Worm (Caenorhabditis elegans): ENCODE results near the gene mrpl-36.

mrpl-36 gene

DNA sequence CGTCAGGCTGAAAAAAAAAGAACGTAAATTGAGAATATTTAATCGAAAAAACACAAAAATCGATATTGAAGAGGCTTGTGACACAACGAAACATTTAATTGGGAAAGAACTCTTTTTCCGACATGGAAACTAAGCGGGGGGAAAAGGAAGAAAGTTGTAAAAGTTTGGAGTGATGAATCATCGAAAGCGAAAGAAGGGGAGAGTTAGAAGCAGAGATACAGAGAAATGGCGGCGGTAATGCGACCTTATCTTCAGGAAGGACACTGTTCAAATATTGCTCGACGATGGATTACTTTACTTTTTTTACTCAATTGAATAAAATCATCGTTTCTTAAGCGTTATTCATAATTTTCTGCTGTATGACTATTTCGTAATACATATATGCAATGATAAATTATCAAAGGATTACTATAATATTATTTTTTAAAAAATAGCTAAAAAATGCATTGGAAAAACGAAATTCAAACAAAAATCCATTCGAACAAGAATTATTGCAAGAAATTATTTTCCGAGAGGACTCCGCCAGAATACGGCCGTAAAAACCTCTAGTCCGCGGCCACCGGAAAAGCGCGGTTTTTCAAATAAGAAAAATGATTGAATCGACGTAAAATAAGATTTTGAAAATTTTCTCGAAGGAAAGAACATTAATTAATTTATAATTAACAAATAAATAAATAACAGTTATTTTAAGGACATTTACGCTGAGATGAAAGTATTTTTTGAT lies 20.0 kb upstream of the mrpl-36 start, which contains the start of gene dhhc-4:
Gene dhhc-4 (minus strand): TSS at position 13 of the 724 bp plus-strand sequence.
- TF ChIP-seq med-1 (GFP tag; optimal IDR thresholded peaks at IDR 0.05; ENCODE audit: insufficient read depth) (no peak), tab-1 (GFP tag; IDR thresholded peaks at IDR 0.05) (no peak), ztf-23 (GFP tag; IDR thresholded peaks at IDR 0.05) (peak; percentile 77), ref-1 (GFP tag; conservative IDR thresholded peaks at IDR 0.05) (no peak), klf-2 (GFP tag; conservative IDR thresholded peaks at IDR 0.05) (0 out of 2 replicates have a peak, but pooled peaks have one; percentile 40), ztf-29 (GFP tag; IDR thresholded peaks at IDR 0.05) (no peak), flt-1 (GFP tag; IDR thresholded peaks at IDR 0.05) (peak; percentile 79), T22C8.4 (GFP tag; IDR thresholded peaks at IDR 0.05) (peak; percentile 34; the same call in 1 of the 2 replicates)

DNA sequence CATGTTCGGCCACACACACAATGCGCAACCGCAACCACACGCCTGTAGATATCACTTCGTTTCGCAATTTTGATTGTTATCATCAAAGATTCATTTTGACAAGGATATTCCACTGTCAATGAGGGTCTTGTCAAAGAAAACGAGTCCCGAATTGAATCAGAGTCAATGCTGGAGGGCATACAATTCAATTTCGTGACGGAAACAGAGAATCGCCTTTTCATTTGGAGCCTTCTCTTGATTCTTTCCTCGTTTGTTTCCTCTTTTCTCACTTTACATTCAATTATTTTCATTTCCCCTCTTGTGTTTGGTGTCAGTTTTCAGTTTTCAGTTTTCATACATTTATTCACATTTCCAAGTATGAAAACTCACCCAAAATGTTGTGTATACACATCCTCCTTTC lies 19.4 kb upstream of the mrpl-36 start:
- TF ChIP-seq ztf-29 (GFP tag; IDR thresholded peaks at IDR 0.05) (no peak), ref-1 (GFP tag; conservative IDR thresholded peaks at IDR 0.05) (no peak), cog-1 (tag; optimal IDR thresholded peaks at IDR 0.05) (no peak), flt-1 (GFP tag; IDR thresholded peaks at IDR 0.05) (no peak), ztf-23 (GFP tag; IDR thresholded peaks at IDR 0.05) (no peak), T22C8.4 (GFP tag; IDR thresholded peaks at IDR 0.05) (no peak), tab-1 (GFP tag; IDR thresholded peaks at IDR 0.05) (no peak), med-1 (GFP tag; optimal IDR thresholded peaks at IDR 0.05; ENCODE audit: insufficient read depth) (no peak), klf-2 (GFP tag; conservative IDR thresholded peaks at IDR 0.05) (no peak)

DNA sequence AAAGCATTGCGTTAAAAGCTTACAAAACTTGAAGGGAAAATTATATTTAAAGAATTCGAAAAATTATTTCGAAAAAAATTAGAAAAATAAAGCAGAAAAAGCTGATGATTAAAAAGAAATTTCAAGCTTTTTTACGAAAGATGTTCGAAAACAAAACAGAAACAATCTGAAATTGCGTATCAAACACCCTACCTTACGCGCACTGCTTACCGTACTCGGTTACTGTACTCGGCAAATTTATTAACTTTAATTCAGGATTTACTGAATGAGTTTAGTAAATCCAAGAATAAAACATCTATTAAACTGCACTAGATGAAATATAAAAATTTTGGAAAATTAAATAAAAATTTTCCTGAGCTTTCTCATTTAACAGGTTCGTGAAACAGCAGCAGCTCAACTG lies 14.6 kb upstream of the mrpl-36 start:
- no peak for TF ChIP-seq flt-1 (GFP tag; IDR thresholded peaks at IDR 0.05)
- TF ChIP-seq med-1 (GFP tag; optimal IDR thresholded peaks at IDR 0.05; ENCODE audit: insufficient read depth): no peak
- TF ChIP-seq ztf-29 (GFP tag; IDR thresholded peaks at IDR 0.05): no peak
- TF ChIP-seq T22C8.4 (GFP tag; IDR thresholded peaks at IDR 0.05): no peak
- no peak for TF ChIP-seq tab-1 (GFP tag; IDR thresholded peaks at IDR 0.05)
- TF ChIP-seq ref-1 (GFP tag; conservative IDR thresholded peaks at IDR 0.05): no peak
- no peak for TF ChIP-seq ztf-23 (GFP tag; IDR thresholded peaks at IDR 0.05)
- no peak for TF ChIP-seq klf-2 (GFP tag; conservative IDR thresholded peaks at IDR 0.05)
- TF ChIP-seq cog-1 (tag; optimal IDR thresholded peaks at IDR 0.05): no peak

DNA sequence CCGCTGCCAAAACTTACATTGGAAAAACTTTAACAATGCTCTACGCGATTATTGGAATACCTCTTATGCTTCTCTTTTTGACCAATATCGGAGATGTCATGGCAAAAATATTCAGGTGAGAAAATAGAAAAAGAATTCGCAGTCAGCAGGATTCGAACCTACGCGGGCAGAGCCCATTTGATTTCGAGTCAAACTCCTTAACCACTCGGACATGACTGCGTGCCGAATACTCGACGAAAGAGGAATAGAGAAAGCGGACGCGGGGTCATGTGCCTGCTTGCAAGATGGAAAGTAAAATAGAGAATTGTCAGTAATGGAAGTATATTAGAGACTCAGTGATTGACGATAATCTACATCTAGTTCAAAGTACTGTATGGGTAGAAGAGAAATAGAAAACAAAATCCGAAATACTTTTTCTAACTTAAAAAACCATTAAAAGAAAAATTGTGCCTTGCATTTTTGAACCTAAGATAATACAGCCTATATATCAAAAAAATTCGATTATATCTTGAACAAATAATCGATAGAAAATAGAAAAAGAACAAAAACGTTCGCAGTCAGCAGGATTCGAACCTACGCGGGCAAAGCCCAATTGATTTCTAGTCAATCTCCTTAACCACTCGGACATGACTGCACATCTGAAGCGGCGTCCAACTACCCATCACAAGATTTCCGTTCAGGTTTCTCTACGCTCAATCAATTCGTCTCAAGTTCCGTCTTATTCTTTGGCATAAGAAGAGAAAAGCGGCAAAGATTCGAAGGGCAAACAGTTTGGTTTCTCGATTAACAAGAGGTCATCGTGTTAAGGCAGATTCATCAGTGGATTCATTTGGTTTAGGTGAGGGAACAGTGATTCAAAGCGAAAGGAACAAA lies 13.8 kb upstream of the mrpl-36 start:
- TF ChIP-seq T22C8.4 (GFP tag; IDR thresholded peaks at IDR 0.05) (peak; percentile 90), cog-1 (tag; optimal IDR thresholded peaks at IDR 0.05) (peak; percentile 64), klf-2 (GFP tag; conservative IDR thresholded peaks at IDR 0.05) (peak; percentile 91), ztf-23 (GFP tag; IDR thresholded peaks at IDR 0.05) (peak; percentile 94), tab-1 (GFP tag; IDR thresholded peaks at IDR 0.05) (peak; percentile 96), ref-1 (GFP tag; conservative IDR thresholded peaks at IDR 0.05) (peak; percentile 88), ztf-29 (GFP tag; IDR thresholded peaks at IDR 0.05) (peak; percentile 93), flt-1 (GFP tag; IDR thresholded peaks at IDR 0.05) (peak; percentile 95), med-1 (GFP tag; optimal IDR thresholded peaks at IDR 0.05; ENCODE audit: insufficient read depth) (peak; percentile 64)

DNA sequence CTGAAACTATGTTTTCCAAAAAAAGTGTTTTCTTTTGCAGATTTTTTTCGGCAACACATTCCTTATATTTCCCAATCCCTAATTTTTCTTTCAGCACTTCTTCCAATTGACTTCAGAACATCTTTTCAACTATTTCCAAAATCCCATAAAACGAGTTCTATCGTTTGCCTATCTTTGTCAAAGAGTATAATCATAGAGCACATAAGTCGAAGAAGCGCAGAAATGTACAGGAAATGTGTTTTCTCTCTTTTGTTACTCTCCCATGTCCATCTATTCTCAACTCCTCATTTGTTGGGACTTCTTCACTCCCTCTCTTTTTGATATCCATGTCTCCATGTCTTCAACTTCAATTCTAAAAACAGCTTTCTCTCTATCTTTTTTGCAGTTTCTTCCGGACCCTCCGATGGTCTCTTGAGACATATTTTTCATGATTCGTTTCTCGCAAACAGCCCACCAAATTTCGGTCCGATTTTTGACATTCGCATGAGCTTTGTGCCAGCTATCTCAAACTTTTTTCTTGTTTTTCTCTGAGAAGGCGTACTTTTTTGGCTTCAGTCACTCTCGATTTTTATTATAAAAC lies 12.4 kb upstream of the mrpl-36 start, which contains the start of gene twk-48:
Gene twk-48 (plus strand): TSS at position 530 of the 580 bp plus-strand sequence.
- TF ChIP-seq klf-2 (GFP tag; conservative IDR thresholded peaks at IDR 0.05) (no peak), med-1 (GFP tag; optimal IDR thresholded peaks at IDR 0.05; ENCODE audit: insufficient read depth) (no peak), ztf-23 (GFP tag; IDR thresholded peaks at IDR 0.05) (no peak), tab-1 (GFP tag; IDR thresholded peaks at IDR 0.05) (no peak), ref-1 (GFP tag; conservative IDR thresholded peaks at IDR 0.05) (no peak), ztf-29 (GFP tag; IDR thresholded peaks at IDR 0.05) (no peak), flt-1 (GFP tag; IDR thresholded peaks at IDR 0.05) (no peak), cog-1 (tag; optimal IDR thresholded peaks at IDR 0.05) (no peak), T22C8.4 (GFP tag; IDR thresholded peaks at IDR 0.05) (no peak)

DNA sequence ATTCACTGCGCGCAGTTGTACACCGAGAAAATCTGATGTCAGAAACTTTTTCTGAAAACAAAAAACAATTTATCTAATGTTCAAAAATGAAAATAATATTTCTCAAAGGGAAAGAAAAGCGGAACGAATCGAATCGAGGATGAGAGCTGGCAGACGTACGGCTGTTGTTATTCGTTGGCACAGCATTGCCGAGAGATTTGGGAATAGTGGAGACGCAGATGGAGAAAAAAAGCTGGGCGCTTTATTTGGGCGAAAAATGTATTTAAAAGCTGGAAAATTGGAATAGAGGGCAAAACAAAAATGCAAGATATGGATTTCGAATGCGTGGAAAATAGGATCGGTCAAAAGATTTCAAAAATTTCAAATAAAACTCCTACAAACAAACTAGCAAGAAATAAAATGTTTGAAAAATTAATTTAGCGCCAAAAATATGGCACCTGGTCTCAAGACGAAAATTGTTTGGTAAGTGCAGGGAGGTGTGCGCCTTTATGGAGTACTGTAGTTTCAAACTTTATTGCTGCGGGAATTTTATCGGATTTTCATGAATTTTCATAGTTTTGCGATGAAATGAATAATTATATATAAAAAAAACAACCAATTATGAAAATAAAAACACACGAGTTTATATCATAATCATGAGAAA lies 11.3 kb upstream of the mrpl-36 start, which contains the start of gene gpdh-2:
Gene gpdh-2 (minus strand): TSS at position 51 of the 643 bp plus-strand sequence.
- TF ChIP-seq flt-1 (GFP tag; IDR thresholded peaks at IDR 0.05): no peak
- no peak for TF ChIP-seq cog-1 (tag; optimal IDR thresholded peaks at IDR 0.05)
- no peak for TF ChIP-seq T22C8.4 (GFP tag; IDR thresholded peaks at IDR 0.05)
- TF ChIP-seq ref-1 (GFP tag; conservative IDR thresholded peaks at IDR 0.05): no peak
- TF ChIP-seq ztf-29 (GFP tag; IDR thresholded peaks at IDR 0.05): no peak
- TF ChIP-seq med-1 (GFP tag; optimal IDR thresholded peaks at IDR 0.05; ENCODE audit: insufficient read depth): no peak
- no peak for TF ChIP-seq ztf-23 (GFP tag; IDR thresholded peaks at IDR 0.05)
- TF ChIP-seq tab-1 (GFP tag; IDR thresholded peaks at IDR 0.05): no peak
- TF ChIP-seq klf-2 (GFP tag; conservative IDR thresholded peaks at IDR 0.05): no peak

DNA sequence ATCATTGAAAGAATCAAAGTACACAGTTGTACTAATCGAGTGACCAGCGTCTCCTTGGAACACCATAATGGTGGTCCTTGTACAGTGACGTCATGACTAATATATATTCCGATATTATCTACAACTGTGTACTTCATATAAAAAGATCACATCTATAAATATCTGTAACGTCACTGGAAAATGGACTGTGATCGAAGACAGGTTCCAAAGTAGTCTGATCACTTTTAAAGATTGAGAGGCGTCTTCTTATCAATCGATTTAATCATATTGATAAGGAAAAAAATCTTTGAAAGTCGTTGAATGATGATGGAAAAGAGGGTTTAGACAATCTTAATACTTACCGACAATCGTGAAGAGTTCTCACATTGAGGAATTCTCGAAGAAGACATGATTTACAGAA lies 10.1 kb upstream of the mrpl-36 start:
- TF ChIP-seq T22C8.4 (GFP tag; IDR thresholded peaks at IDR 0.05) (no peak), tab-1 (GFP tag; IDR thresholded peaks at IDR 0.05) (no peak), cog-1 (tag; optimal IDR thresholded peaks at IDR 0.05) (no peak), klf-2 (GFP tag; conservative IDR thresholded peaks at IDR 0.05) (no peak), ref-1 (GFP tag; conservative IDR thresholded peaks at IDR 0.05) (no peak), flt-1 (GFP tag; IDR thresholded peaks at IDR 0.05) (no peak), ztf-23 (GFP tag; IDR thresholded peaks at IDR 0.05) (no peak), ztf-29 (GFP tag; IDR thresholded peaks at IDR 0.05) (no peak)

DNA sequence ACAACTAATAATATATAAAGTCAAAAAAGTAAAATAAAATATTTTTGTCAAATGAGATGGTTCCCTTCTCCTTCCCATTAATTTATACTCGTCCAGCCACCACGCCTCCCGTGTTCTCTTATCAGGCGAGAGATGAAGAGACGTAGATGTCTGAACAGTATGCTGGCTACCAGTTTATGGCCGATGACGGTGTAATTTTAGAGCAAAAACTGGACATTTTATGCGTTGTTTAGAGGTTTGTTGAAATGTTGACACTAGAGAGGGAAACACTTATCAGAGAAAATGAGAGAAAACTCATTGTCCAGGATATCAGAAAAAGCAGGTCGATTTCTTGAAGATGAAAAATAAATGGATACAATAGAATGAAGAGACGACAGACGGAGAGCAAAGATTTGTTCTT lies 9.2 kb upstream of the mrpl-36 start:
- TF ChIP-seq T22C8.4 (GFP tag; IDR thresholded peaks at IDR 0.05) (no peak), ref-1 (GFP tag; conservative IDR thresholded peaks at IDR 0.05) (no peak), klf-2 (GFP tag; conservative IDR thresholded peaks at IDR 0.05) (no peak), cog-1 (tag; optimal IDR thresholded peaks at IDR 0.05) (no peak), ztf-29 (GFP tag; IDR thresholded peaks at IDR 0.05) (no peak), tab-1 (GFP tag; IDR thresholded peaks at IDR 0.05) (no peak), med-1 (GFP tag; optimal IDR thresholded peaks at IDR 0.05; ENCODE audit: insufficient read depth) (no peak), flt-1 (GFP tag; IDR thresholded peaks at IDR 0.05) (no peak), ztf-23 (GFP tag; IDR thresholded peaks at IDR 0.05) (no peak)

Data from whole organism, midembryonic.